Fruit fly (Drosophila melanogaster): ENCODE data around the gene mth.

mth gene

DNA sequence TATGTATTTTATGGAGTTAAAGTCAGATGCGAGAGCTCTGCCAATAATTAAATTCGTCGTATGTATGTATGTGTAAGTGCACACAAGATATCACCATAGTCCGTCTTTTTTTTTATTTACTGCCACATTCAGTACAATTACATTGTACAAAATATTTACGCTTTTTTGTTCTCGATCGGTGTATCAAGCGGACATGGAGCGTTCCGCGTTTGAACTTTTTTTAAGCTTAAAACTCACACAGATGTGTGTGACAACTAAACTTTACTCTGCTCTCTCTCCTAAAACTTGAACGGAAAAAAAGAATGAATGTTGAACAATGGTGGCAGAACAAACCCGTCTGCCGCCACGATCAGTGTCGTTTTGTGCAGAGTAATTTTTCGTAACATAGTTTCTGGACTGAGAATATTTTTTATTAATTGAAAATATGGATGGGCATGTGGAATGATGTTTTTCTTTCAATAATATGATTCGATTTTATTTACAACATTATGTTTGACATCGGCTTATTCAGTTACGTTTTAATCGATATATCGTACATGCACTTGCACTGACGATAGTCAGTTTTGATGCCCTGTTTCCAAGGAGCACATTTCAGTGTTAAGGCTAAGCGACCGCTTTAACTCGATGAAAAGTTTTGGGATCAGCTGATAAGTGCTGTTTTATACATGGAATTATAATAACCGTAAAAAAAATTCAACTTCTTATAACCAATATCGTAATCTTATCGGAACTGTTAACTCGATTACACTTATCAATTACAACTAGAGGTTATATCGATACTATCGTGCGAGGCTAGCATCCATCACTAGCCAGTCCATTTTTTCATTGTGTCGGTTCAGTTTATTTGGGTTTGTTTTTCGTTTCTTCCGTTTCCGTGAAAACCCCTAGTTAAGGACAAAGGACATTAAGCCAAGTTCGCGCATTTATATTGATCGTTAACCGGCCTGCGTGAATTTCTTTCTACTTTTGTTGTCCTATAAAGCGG is at the start of gene mth (continued):
- peak; percentile 6 for TF ChIP-seq CG33213 (GFP tag; optimal IDR thresholded peaks at IDR 0.05)
- TF ChIP-seq CG31365 (tag; optimal IDR thresholded peaks at IDR 0.05), result no peak
- TF ChIP-seq peb (GFP tag; IDR thresholded peaks at IDR 0.05), result no peak
- peak; percentile 36 for TF ChIP-seq CG7839 (tag; optimal IDR thresholded peaks at IDR 0.05)
- no peak for TF ChIP-seq CG18619 (GFP tag; optimal IDR thresholded peaks at IDR 0.05)
- TF ChIP-seq CG8478 (optimal IDR thresholded peaks at IDR 0.05), result no peak
- no peak for TF ChIP-seq Dip2 (GFP tag; IDR thresholded peaks at IDR 0.05)
- peak; percentile 95 for TF ChIP-seq tna (GFP tag; IDR thresholded peaks at IDR 0.05; ENCODE audit: partially characterized antibody)
- TF ChIP-seq E2f1 (GFP tag; IDR thresholded peaks at IDR 0.05), result peak; percentile 27; the same call in 1 of the 2 replicates
- peak; percentile 31 for TF ChIP-seq Sox102F (GFP tag; optimal IDR thresholded peaks at IDR 0.05)
- TF ChIP-seq dm (GFP tag; optimal IDR thresholded peaks at IDR 0.05), result peak; percentile 60
- TF ChIP-seq CG9437 (GFP tag; optimal IDR thresholded peaks at IDR 0.05), result peak; percentile 89
- no peak for TF ChIP-seq pros (GFP tag; optimal IDR thresholded peaks at IDR 0.05)
- no peak for TF ChIP-seq CG11696 (GFP tag; IDR thresholded peaks at IDR 0.05)
- no peak for TF ChIP-seq fd64A (GFP tag; optimal IDR thresholded peaks at IDR 0.05)
- TF ChIP-seq BEAF-32 (GFP tag; optimal IDR thresholded peaks at IDR 0.05), result peak; percentile 100
- TF ChIP-seq CG15011 (GFP tag; optimal IDR thresholded peaks at IDR 0.05), result peak; percentile 16
- TF ChIP-seq so (GFP tag; IDR thresholded peaks at IDR 0.05), result no peak
- TF ChIP-seq fd96Cb (tag; optimal IDR thresholded peaks at IDR 0.05), result no peak
- TF ChIP-seq CG3847 (GFP tag; IDR thresholded peaks at IDR 0.05), result peak; percentile 49
- no peak for TF ChIP-seq Nf-YB (GFP tag; optimal IDR thresholded peaks at IDR 0.05)
- TF ChIP-seq Hr3 (GFP tag; optimal IDR thresholded peaks at IDR 0.05), result no peak
- TF ChIP-seq CG3281 (GFP tag; optimal IDR thresholded peaks at IDR 0.05), result peak; percentile 26
- TF ChIP-seq Camta (GFP tag; optimal IDR thresholded peaks at IDR 0.05), result peak; percentile 56
- peak; percentile 95 for TF ChIP-seq ato (GFP tag; IDR thresholded peaks at IDR 0.05; ENCODE audit: partially characterized antibody)
- TF ChIP-seq ara (GFP tag; IDR thresholded peaks at IDR 0.05), result no peak
- peak; percentile 8 for TF ChIP-seq lab (GFP tag; optimal IDR thresholded peaks at IDR 0.05)
- TF ChIP-seq ATbp (GFP tag; optimal IDR thresholded peaks at IDR 0.05), result no peak
- TF ChIP-seq ttk (GFP tag; IDR thresholded peaks at IDR 0.05), result no peak
- no peak for TF ChIP-seq wek (GFP tag; optimal IDR thresholded peaks at IDR 0.05)
- peak; percentile 52 for TF ChIP-seq CG8089 (GFP tag; optimal IDR thresholded peaks at IDR 0.05)
- peak; percentile 60 for TF ChIP-seq CG9609 (GFP tag; optimal IDR thresholded peaks at IDR 0.05)
- TF ChIP-seq fd3F (GFP tag; optimal IDR thresholded peaks at IDR 0.05), result no peak
- peak; percentile 2 for TF ChIP-seq sima (GFP tag; optimal IDR thresholded peaks at IDR 0.05)
- no peak for TF ChIP-seq fru (optimal IDR thresholded peaks at IDR 0.05)
- TF ChIP-seq crp (GFP tag; optimal IDR thresholded peaks at IDR 0.05), result peak in 1 of 2 experiments; percentile 54
- peak; percentile 30; the same call in 1 of the 2 replicates for TF ChIP-seq wor (GFP tag; IDR thresholded peaks at IDR 0.05)
- no peak for TF ChIP-seq pan (optimal IDR thresholded peaks at IDR 0.05)
- peak in 1 of 2 experiments; percentile 22 for TF ChIP-seq pan (GFP tag; optimal IDR thresholded peaks at IDR 0.05 in 1 of 2, IDR thresholded peaks at IDR 0.05 in 1 of 2)
- TF ChIP-seq CG9727 (GFP tag; optimal IDR thresholded peaks at IDR 0.05), result peak; percentile 75
- TF ChIP-seq gcm (GFP tag; optimal IDR thresholded peaks at IDR 0.05), result no peak
- no peak for TF ChIP-seq CG15073 (GFP tag; optimal IDR thresholded peaks at IDR 0.05)
- peak; percentile 29 for TF ChIP-seq Bdp1 (GFP tag; optimal IDR thresholded peaks at IDR 0.05)
- peak; percentile 42 for TF ChIP-seq az2 (GFP tag; optimal IDR thresholded peaks at IDR 0.05)
- TF ChIP-seq GATAe (GFP tag; conservative IDR thresholded peaks at IDR 0.05), result no peak
- peak; percentile 54 for TF ChIP-seq CG30403 (GFP tag; optimal IDR thresholded peaks at IDR 0.05)
- peak; percentile 54; the same call in 1 of the 3 replicates for TF ChIP-seq Dbx (GFP tag; IDR thresholded peaks at IDR 0.05)
- peak; percentile 79 for TF ChIP-seq Dref (GFP tag; IDR thresholded peaks at IDR 0.05)
- TF ChIP-seq Optix (GFP tag; IDR thresholded peaks at IDR 0.05), result peak; percentile 56; the same call in 1 of the 3 replicates
